Worm (Caenorhabditis elegans) whole organism, midembryonic: ENCODE measurements around the gene garr-1.

Experiments
- T22C8.4 ChIP-seq: fragments of 200-800 bp; sonication (Bioruptor generic); IDR thresholded peaks from 2 replicates; pipeline ENCODE4 v1.3.6; 2022; ENCODE audit warnings: missing genetic modification characterization, missing compliant biosample characterization
- flt-1 ChIP-seq: fragments of 200-800 bp; sonication (Bioruptor generic); IDR thresholded peaks from 2 replicates; pipeline ENCODE4 v1.3.6; 2022; ENCODE audit warnings: missing genetic modification characterization, missing compliant biosample characterization
- klf-2 ChIP-seq: fragments of 200-800 bp; sonication (Bioruptor generic); conservative IDR thresholded peaks from 2 replicates; pipeline ENCODE4 v1.3.6; 2022; ENCODE audit warnings: missing genetic modification reagents, missing genetic modification characterization, missing compliant biosample characterization
- med-1 ChIP-seq: sonication (generic microtip); optimal IDR thresholded peaks from 2 replicates; lab custom pipeline; 2017; ENCODE audit warnings: missing genetic modification characterization, mild to moderate bottlenecking, missing compliant biosample characterization, antibody characterized with exemption, missing genetic modification reagents; ENCODE audit not compliant: insufficient read depth
- ref-1 ChIP-seq: fragments of 200-800 bp; sonication (Bioruptor generic); conservative IDR thresholded peaks from 2 replicates; pipeline ENCODE4 v1.3.6; 2022; ENCODE audit warnings: missing genetic modification reagents, missing genetic modification characterization, missing compliant biosample characterization
- tab-1 ChIP-seq: fragments of 200-800 bp; sonication (Bioruptor generic); IDR thresholded peaks from 2 replicates; pipeline ENCODE4 v1.3.6; 2022; ENCODE audit warnings: missing genetic modification characterization, missing compliant biosample characterization
- ztf-23 ChIP-seq: fragments of 200-800 bp; sonication (Bioruptor generic); IDR thresholded peaks from 2 replicates; pipeline ENCODE4 v1.3.6; 2022; ENCODE audit warnings: missing genetic modification reagents, missing genetic modification characterization, missing compliant biosample characterization
- ztf-29 ChIP-seq: fragments of 200-800 bp; sonication (Bioruptor generic); IDR thresholded peaks from 2 replicates; pipeline ENCODE4 v1.3.6; 2022; ENCODE audit warnings: missing genetic modification reagents, missing genetic modification characterization, missing compliant biosample characterization

DNA sequence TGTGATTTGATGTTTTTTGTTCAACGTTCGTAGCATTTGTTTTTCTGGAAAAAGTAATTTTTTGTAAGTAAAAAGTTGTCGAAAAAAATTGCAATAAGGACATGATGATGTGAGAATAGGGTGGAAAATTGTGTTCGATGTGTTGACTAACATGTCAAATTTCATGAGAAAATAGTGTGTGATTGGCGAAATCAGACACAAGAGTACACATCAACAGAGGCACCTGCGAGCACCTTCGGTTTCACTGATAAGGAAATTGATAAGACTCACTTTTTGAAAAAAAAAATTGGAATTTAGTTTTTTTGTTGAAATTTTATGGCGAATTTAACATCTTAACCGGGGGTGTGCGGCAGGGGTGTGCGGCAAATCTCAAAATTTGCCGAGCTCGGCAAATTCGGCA, 14.5 kb downstream of the garr-1 start, which contains the start of gene hum-8:
- TF ChIP-seq med-1 (GFP tag; lab: Kevin White, UChicago) (no peak), ref-1 (GFP tag; lab: Robert Waterston, UW) (no peak), flt-1 (no peak), klf-2 (GFP tag; lab: Robert Waterston, UW) (no peak), ztf-23 (GFP tag; lab: Robert Waterston, UW) (no peak), ztf-29 (GFP tag; lab: Robert Waterston, UW) (no peak), T22C8.4 (GFP tag; lab: Robert Waterston, UW) (no peak), tab-1 (GFP tag; lab: Robert Waterston, UW) (no peak)
